Fruit fly (Drosophila melanogaster) ovary, adult (tissue): Measurements from ENCODE around the gene Ufd4.

Source experiments
- CG17801 ChIP-seq: fragments of 200-800 bp; optimal IDR thresholded peaks from 2 replicates; lab custom pipeline; 2019; ENCODE audit warnings: missing biosample characterization, mild to moderate bottlenecking, missing genetic modification characterization, moderate library complexity; ENCODE audit not compliant: partially characterized antibody

Gene Ufd4

DNA sequence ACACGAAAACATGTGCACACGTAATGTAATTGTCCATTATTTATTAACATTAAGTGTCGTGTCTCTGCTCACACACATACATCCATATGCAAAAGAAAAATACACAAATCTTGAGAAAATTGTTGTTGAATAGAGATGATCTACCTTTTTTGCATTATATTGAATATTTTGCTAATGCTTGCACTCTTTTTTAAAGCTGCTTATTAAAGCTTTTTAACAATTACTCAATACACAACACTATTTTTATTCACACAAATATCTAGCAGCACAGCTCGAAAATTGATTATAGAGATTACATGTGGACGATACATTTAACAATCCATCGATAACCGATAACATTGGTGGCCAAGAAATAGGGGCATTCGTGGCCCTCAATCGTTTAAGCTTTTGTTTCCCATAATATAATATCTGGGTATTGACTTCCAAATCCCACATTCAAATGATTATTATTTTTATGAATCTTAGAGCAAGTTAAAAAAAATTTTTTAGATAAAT lies at the start of gene Ufd4:
Gene Ufd4, minus strand, starts transcription at position 300 of the 495 bp plus-strand sequence.
- peak; percentile 65 for TF ChIP-seq CG17801 (GFP tag; lab: Kevin White, UChicago)

DNA sequence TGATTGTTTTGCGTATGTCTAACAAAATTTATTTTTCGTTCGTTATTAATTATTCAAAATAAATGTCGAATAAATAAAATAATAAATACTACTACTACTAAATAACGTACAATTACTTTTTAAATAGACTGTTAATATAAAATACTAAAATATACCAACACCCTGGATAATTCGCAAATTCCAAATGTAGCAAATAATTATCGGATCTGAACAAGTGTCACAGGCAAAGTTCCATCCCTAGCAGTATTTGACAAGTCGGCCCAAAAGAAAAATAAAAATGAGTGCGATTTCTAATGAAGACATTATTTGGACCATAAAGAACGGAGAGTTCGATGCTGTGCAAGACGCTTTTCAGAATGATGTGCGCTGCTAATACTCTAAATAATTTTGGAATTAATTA lies 49.2 kb upstream of the Ufd4 start, which contains the start of gene CG31715:
Gene CG31715, plus strand, starts transcription at position 212 of the 400 bp plus-strand sequence.
- peak; percentile 33 for TF ChIP-seq CG17801 (GFP tag; lab: Kevin White, UChicago)

DNA sequence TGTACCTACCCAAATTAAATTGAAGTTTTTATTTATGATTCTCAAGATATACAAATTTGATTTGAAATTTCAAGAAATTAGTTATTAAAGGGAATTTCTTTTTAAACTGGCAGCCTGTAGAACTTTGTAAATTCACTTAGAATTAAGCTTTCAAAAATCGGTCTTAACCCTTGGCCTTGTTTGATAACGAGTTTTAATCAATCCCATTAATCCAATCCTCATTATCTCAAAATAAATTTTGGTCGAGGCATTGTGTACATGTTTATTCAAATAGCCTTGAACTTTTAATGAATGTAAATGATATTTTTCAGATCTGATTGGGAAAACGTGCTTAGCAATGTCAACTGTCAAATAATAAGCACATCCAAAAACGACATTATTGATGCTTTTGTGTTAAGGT lies 47.7 kb upstream of the Ufd4 start:
- no peak for TF ChIP-seq CG17801 (GFP tag; lab: Kevin White, UChicago)

DNA sequence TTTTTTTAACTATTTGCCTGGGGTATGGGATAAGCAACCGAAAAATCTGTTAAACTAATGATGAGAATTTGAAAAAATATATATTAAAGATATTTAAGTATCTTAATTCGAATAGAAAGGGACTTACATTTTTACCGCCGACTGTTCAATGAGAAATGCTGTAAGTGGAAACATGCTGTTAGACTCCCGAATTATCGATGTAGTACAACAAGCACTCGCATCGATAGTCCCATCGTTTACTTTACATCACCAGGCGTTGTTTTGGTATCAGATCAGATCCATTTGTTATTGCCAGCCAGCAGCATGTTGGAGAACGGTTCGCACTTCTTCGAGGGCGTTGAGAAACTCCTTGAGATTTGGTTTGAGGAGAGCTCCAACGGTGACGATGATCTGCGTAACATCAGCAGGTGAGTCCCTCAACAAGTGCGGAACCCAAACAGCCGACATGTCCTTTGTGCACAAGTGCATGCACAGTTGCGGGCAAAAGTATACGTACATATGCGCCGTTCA lies 47.1 kb upstream of the Ufd4 start, which contains the start of gene SamDC:
Gene SamDC, plus strand, starts transcription at position 246 of the 510 bp plus-strand sequence.
- TF ChIP-seq CG17801 (GFP tag; lab: Kevin White, UChicago), result peak; percentile 54

DNA sequence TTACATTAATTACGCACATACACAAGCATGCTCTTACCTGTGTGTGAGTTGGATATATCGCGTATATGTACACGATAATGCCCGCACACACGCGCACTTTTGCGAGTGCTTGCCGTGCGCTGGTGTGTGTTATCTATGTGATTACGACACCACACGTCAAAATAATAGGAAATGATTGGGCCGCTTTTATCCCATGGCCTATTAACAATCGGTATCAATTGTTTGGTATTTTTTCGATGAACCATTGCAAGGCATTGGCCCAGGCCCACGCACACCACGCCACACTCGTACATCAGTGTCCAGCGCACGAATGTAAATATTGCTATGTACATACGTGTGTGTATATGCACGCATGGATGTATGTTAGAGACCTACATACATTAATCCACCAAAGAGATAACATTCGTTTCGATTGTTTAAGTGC lies 42.7 kb upstream of the Ufd4 start:
- TF ChIP-seq CG17801 (GFP tag; lab: Kevin White, UChicago), result peak; percentile 46

DNA sequence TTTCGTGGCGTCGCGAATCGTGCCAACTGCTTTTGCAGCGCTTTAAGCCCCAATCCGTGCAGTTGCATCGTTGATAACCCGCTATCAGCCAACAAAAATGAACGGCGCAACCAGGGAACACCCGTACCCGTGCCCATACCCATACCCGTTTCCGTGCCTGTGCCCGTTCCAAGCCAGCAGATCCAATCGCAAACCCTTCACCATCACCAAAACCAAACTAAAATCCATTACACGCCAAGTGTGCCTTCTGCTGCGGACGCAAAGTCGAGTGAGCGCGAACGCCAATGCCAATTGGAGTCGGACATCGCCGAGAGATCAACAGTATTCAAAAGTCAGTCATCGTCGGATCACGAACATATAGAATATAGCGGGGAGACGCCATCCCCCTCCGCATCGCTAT lies 42.0 kb upstream of the Ufd4 start:
- TF ChIP-seq CG17801 (GFP tag; lab: Kevin White, UChicago), result no peak

DNA sequence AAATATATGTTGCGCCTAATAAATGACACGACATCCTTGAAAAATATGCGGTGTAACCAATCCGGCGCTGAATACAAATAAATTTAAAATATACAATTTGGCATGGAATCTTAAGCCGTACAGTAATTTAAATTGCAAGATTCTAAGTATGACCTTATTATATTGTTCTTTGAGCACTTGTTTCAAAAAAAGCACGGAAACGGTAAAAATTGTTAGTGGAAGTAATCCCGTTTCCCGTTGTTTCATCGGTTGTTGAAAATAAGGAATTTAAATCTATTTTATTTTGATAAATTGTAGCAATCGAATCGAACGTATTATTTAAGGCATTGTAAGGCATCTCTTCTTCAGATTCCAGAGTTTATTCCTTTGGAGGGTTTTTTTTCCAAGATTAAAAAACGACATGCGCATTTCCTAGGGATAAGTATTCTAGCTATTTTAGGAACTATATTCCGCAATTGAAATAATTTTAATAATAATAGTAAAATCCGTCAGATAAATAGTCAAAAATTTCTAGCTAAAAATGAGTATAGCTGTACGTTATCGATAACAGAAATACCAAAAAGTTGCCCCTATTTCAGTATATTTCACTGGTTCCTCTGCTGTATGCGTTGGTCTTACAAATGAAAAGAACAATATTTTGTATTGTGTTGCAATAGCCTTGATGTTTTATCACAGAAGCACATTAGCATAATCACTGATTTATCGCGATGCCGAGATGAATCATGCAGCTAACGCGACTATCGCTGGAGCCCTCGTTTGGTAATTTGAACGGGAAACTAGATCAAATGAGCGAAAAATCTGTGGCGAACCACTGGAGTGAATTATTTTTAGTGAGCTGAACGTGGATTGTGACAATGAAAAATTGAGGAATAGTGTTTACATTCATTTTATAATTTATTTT lies 41.2 kb upstream of the Ufd4 start, which contains the start of gene GATAd:
Gene GATAd, plus strand, starts transcription at position 644 of the 901 bp plus-strand sequence.
- TF ChIP-seq CG17801 (GFP tag; lab: Kevin White, UChicago), result no peak

DNA sequence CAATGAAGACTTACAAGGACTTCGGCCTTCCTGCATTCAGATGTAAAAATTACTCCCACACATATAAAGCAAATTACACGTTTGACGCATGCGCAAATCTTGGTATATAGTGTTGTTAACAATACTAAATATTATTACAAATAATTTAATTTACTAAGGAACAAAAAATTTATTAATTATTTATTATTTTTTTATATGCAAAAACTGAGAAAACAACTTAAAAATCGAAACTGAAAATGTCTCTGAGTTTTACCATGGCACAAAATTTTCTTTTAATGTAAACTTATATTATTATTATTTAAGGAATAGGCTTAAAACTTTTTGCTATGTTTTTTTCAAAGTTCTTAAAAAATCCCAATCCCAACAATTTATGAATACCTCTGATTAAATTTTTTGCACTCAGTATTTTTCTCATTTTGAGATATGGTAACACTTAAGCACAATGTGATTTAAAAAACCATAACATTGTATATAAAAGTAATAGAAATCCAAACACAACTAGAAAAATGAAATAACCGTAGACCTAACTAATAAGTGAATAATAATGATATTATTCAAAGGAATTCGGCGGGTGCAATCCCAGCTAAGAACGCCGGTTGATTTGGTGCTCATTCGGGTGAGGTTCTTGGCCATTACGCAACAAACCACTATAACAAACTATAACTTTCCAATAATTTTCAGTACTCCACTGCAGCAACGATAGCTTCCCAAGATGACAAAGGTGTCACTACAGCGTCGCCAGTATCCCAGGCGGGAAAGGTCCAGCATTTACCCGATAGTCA lies 39.1 kb upstream of the Ufd4 start, which contains the start of the genes Schip1 and Cox10:
Gene Schip1, minus strand, starts transcription at position 51 of the 782 bp plus-strand sequence.
Gene Cox10, plus strand, starts transcription at position 406 of the 782 bp plus-strand sequence.
- no peak for TF ChIP-seq CG17801 (GFP tag; lab: Kevin White, UChicago)

DNA sequence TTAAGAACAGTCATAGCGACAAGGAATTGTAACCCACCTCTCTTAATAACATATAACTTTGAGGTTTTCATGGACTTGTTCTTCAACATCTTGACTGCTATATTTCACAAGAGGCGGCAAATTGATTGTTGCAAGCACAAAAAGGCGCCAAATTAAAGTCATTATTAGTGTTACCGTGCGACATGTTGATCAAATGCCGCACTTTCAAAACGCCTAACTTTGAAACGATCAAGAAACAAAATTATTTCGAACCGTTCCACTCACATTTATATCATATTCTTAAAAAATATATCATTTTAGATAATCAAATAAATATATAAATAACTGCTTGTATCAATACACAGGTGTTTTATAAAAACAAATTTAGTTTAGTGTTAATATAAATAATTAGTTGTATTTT lies 35.6 kb upstream of the Ufd4 start, which contains the start of gene RnrL:
Gene RnrL, minus strand, starts transcription at position 154 of the 400 bp plus-strand sequence.
- TF ChIP-seq CG17801 (GFP tag; lab: Kevin White, UChicago), result no peak

DNA sequence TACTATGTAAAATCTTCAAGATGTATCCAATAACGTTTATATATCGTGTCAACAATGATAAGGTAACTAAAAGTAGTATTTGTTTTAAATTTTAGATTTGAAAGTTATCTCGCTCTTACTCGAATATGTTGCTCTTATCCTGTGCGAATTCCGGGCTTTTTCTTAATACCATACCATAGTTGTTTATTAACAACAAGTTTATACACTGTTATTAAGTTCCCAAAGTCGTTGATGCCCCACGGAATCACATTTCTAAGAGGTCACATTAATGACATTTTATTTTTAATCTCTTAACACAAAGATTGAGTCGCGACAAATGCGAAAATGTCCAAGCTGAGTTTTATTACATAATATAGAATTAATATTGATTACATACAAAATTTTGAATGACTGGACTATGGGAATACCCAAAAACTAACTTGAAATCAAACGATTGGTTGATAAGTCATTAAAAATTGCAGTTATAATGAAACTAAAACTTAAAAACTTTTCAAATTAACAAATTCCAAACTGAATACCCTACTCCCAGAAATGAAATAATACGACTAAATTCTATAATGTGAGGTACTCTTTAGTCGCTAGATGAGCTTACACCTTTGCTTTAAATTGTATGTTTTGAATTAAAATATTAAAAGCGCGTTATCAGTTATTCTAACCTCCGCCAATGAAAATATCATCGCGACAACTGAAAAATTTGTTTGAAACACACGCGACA lies 30.8 kb upstream of the Ufd4 start, which contains the start of gene CG5381:
Gene CG5381, minus strand, starts transcription at position 330 of the 715 bp plus-strand sequence.
- TF ChIP-seq CG17801 (GFP tag; lab: Kevin White, UChicago), result no peak

DNA sequence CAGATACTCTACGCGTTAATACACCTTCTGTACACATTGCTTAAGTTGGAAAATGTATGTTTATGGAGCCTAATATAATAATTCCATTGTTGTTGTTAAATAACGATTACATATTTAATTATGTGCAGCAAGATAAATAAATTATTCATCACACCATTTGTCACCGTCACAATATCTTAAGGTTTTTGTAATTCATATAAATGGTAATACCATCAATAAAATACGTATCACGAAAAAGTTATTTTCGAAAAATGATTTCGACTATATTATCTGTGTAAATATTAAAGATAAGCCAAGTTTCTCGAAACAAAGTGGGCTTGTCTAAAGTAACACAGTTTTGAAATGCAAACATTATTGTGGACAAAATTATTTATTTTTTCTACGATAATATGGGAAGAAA lies 30.0 kb upstream of the Ufd4 start, which contains the start of gene CG4995:
Gene CG4995, plus strand, starts transcription at position 301 of the 400 bp plus-strand sequence.
- TF ChIP-seq CG17801 (GFP tag; lab: Kevin White, UChicago), result no peak

DNA sequence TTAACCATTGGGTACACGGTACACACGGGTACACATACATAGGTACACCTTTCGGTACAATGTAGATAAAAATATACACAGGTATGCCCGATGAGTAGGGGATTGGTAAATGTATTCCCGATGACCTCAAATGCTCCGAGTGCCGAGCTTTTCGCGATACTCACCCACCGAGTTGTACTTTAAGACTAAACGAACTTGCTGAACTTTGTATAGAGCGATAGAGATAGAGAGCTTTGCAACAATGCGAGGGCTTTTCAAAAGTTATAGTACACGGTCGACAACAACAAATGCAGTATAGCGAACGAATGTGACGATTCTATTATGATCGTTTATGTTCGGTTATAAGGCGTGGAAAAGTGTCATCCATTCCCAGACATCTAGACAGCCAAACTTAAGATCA lies 29.4 kb upstream of the Ufd4 start:
- TF ChIP-seq CG17801 (GFP tag; lab: Kevin White, UChicago), result peak; percentile 75

DNA sequence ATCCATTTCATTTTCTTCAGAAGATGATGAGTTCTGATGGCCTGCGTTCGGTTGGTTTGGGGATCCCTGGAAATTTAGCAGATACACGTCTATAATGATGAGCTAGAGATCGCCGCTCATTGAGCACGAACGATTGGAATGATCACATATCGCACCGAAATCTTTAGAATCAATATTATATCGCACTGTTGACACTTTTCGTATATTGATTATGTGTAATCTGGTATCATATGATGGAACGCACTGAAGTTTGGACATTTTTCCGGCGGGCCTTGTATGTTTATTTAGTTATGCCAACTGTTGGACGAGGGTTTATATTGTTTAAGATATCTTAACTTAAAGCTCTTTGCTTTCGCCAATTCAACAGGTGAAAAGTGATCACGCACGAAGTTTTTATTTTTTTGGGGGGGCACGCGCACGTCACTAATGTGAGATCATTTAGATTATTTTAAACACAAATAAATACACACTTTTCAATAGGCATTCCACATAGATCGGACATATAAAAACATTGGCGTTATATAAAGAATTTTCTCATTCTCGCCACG lies 28.9 kb upstream of the Ufd4 start:
- no peak for TF ChIP-seq CG17801 (GFP tag; lab: Kevin White, UChicago)
